Worm (Caenorhabditis elegans): ENCODE data around the gene ten-1.

- no peak for TF ChIP-seq W03F9.2 (tag; optimal IDR thresholded peaks at IDR 0.05)
- TF ChIP-seq him-1 (tag; optimal IDR thresholded peaks at IDR 0.05) = no peak
Measured at ce11 chrIII:6857390-6857848, 36.7 kb downstream of the ten-1 start.

All from whole organism, L4/young adult.